Worm (Caenorhabditis elegans) whole organism, late embryonic: ENCODE results near the gene F35F10.5.

Source experiments
- K09A11.1 ChIP-seq: sonication (generic microtip); optimal IDR thresholded peaks from 2 replicates; lab custom pipeline; 2017; ENCODE audit warnings: antibody characterized with exemption, mild to moderate bottlenecking, missing genetic modification characterization, missing compliant biosample characterization; ENCODE audit not compliant: insufficient read depth
- che-1 ChIP-seq: sonication (generic microtip); optimal IDR thresholded peaks from 2 replicates; lab custom pipeline; 2016; ENCODE audit warnings: mild to moderate bottlenecking, missing genetic modification characterization, missing compliant biosample characterization
- dve-1 ChIP-seq: sonication (generic microtip); optimal IDR thresholded peaks from 2 replicates; lab custom pipeline; 2017; ENCODE audit warnings: antibody characterized with exemption, mild to moderate bottlenecking, missing genetic modification characterization, missing compliant biosample characterization
- hlh-6 ChIP-seq: sonication (generic microtip); optimal IDR thresholded peaks from 2 replicates; lab custom pipeline; 2016; ENCODE audit warnings: missing genotype, missing genetic modification characterization, missing compliant biosample characterization
- lin-11 ChIP-seq: fragments of 200-800 bp; sonication (Bioruptor generic); optimal IDR thresholded peaks from 2 replicates; lab custom pipeline; 2018; ENCODE audit warnings: mild to moderate bottlenecking, missing genetic modification characterization, missing compliant biosample characterization
- nfya-1 ChIP-seq: sonication (generic microtip); optimal IDR thresholded peaks from 2 replicates; lab custom pipeline; 2017; ENCODE audit warnings: missing genetic modification characterization, mild to moderate bottlenecking, missing compliant biosample characterization, antibody characterized with exemption, moderate library complexity
- nhr-11 ChIP-seq: fragments of 150-350 bp; optimal IDR thresholded peaks from 2 replicates; lab custom pipeline; 2014; ENCODE audit warnings: missing biosample characterization, missing genetic modification characterization

ce11 chrV:3273577-3274100, 11.1 kb upstream of the F35F10.5 start, which contains the start of gene T28A11.4:
- TF ChIP-seq K09A11.1 (no peak), hlh-6 (tag; lab: Kevin White, UChicago) (no peak), lin-11 (tag; lab: Kevin White, UChicago) (no peak), nhr-11 (tag; lab: Kevin White, UChicago) (no peak), che-1 (no peak), dve-1 (tag; lab: Kevin White, UChicago) (no peak), nfya-1 (no peak)
